Fruit fly (Drosophila melanogaster) whole organism, pupa: ENCODE results near the gene CG14933.

Experiments used
- CG12605 ChIP-seq: fragments of 200-800 bp; sonication (Bioruptor generic); IDR thresholded peaks from 2 replicates; pipeline ENCODE4 v1.3.6; 2022; ENCODE audit warnings: missing biosample characterization, missing genetic modification characterization
- CG4496 ChIP-seq: fragments of 200-800 bp; sonication (Bioruptor generic); IDR thresholded peaks from 3 replicates; pipeline ENCODE4 v1.3.6; 2022; ENCODE audit warnings: missing biosample characterization, missing genetic modification characterization

- TF ChIP-seq CG4496 (GFP tag; lab: Robert Waterston, UW) (no peak), CG12605 (no peak)
These were observed 29.6 kb upstream of the CG14933 start for dm6 chr2L:11812781-11813664.
